Fruit fly (Drosophila melanogaster) whole organism, embryonic: ENCODE results near the gene SK.

Source experiments
- Atf-2 ChIP-seq: fragments of 200-800 bp; sonication (Bioruptor generic); optimal IDR thresholded peaks from 2 replicates; lab custom pipeline; 2016; ENCODE audit warnings: missing biosample characterization, missing genetic modification characterization
- CG10274 ChIP-seq: fragments of 200-800 bp; sonication (Bioruptor generic); optimal IDR thresholded peaks from 3 replicates; lab custom pipeline; 2017; ENCODE audit warnings: missing biosample characterization, mild to moderate bottlenecking, missing genetic modification characterization
- CG10462 ChIP-seq: fragments of 200-800 bp; sonication (Bioruptor generic); optimal IDR thresholded peaks from 2 replicates; lab custom pipeline; 2016; ENCODE audit warnings: missing biosample characterization, missing genetic modification characterization
- CG10543 ChIP-seq: fragments of 200-800 bp; sonication (Bioruptor generic); optimal IDR thresholded peaks from 3 replicates; lab custom pipeline; 2017; ENCODE audit warnings: missing biosample characterization, mild to moderate bottlenecking, missing genetic modification characterization, moderate library complexity
- CG10654 ChIP-seq: fragments of 200-800 bp; sonication (Bioruptor generic); optimal IDR thresholded peaks from 2 replicates; lab custom pipeline; 2016; ENCODE audit warnings: missing biosample characterization, missing genetic modification characterization
- CG11695 ChIP-seq: fragments of 200-800 bp; sonication (Bioruptor generic); IDR thresholded peaks from 3 replicates; pipeline ENCODE4 v1.3.6; 2022; ENCODE audit warnings: missing biosample characterization, missing genetic modification characterization
- CG12219 ChIP-seq: fragments of 200-800 bp; sonication (Bioruptor generic); optimal IDR thresholded peaks from 3 replicates; lab custom pipeline; 2018; ENCODE audit warnings: missing biosample characterization, mild to moderate bottlenecking, missing genetic modification characterization
- CG12299 ChIP-seq: fragments of 200-800 bp; sonication (Bioruptor generic); optimal IDR thresholded peaks from 2 replicates; lab custom pipeline; 2018; ENCODE audit warnings: missing biosample characterization, mild to moderate bottlenecking, missing genetic modification characterization
- CG1233 ChIP-seq: fragments of 200-800 bp; sonication (Bioruptor generic); optimal IDR thresholded peaks from 4 replicates; lab custom pipeline; 2018; ENCODE audit warnings: missing biosample characterization, mild to moderate bottlenecking, missing genetic modification characterization
- CG12391 ChIP-seq: fragments of 200-800 bp; sonication (Bioruptor generic); optimal IDR thresholded peaks from 3 replicates; lab custom pipeline; 2018; ENCODE audit warnings: missing biosample characterization, mild to moderate bottlenecking, missing genetic modification characterization, moderate library complexity
- CG15479 ChIP-seq: fragments of 200-800 bp; sonication (Bioruptor generic); optimal IDR thresholded peaks from 3 replicates; lab custom pipeline; 2019; ENCODE audit warnings: missing biosample characterization, mild to moderate bottlenecking, missing genetic modification characterization, moderate library complexity
- CG17829 ChIP-seq: fragments of 200-800 bp; optimal IDR thresholded peaks from 2 replicates; lab custom pipeline; 2019; ENCODE audit warnings: missing biosample characterization, mild to moderate bottlenecking, missing genetic modification characterization, moderate library complexity
- CG18011 ChIP-seq: fragments of 200-800 bp; sonication (Bioruptor generic); optimal IDR thresholded peaks from 2 replicates; lab custom pipeline; 2017; ENCODE audit warnings: missing biosample characterization, missing genetic modification characterization, mild to moderate bottlenecking, moderate library complexity, missing genotype
- CG18599 ChIP-seq: fragments of 200-800 bp; sonication (Bioruptor generic); optimal IDR thresholded peaks from 3 replicates; lab custom pipeline; 2017; ENCODE audit warnings: missing biosample characterization, missing genetic modification characterization, mild to moderate bottlenecking, moderate library complexity, missing genetic modification reagents
- CG31441 ChIP-seq: fragments of 200-800 bp; sonication (Bioruptor generic); IDR thresholded peaks from 2 replicates; pipeline ENCODE4 v1.3.6; 2022; ENCODE audit warnings: missing biosample characterization, missing genetic modification characterization
- CG32772 ChIP-seq: fragments of 200-800 bp; sonication (Bioruptor generic); IDR thresholded peaks from 2 replicates; pipeline ENCODE4 v1.3.6; 2022; ENCODE audit warnings: missing biosample characterization, missing genetic modification characterization
- CG33213 ChIP-seq: fragments of 200-800 bp; sonication (Bioruptor generic); optimal IDR thresholded peaks from 3 replicates; lab custom pipeline; 2016; ENCODE audit warnings: missing biosample characterization, missing genetic modification characterization
- CG33557 ChIP-seq: fragments of 200-800 bp; sonication (Bioruptor generic); optimal IDR thresholded peaks from 2 replicates; lab custom pipeline; 2019; ENCODE audit warnings: missing biosample characterization, mild to moderate bottlenecking, missing genetic modification characterization, moderate library complexity
- CG4328 ChIP-seq: fragments of 200-800 bp; sonication (Bioruptor generic); optimal IDR thresholded peaks from 3 replicates; lab custom pipeline; 2017; ENCODE audit warnings: missing biosample characterization, missing genetic modification reagents, missing genetic modification characterization
- CG4707 ChIP-seq: fragments of 200-800 bp; sonication (Bioruptor generic); optimal IDR thresholded peaks from 2 replicates; lab custom pipeline; 2018; ENCODE audit warnings: missing biosample characterization, mild to moderate bottlenecking, missing genetic modification characterization, moderate library complexity
- CG6791 ChIP-seq: fragments of 200-800 bp; sonication (Bioruptor generic); IDR thresholded peaks from 3 replicates; pipeline ENCODE4 v1.3.6; 2022; ENCODE audit warnings: missing biosample characterization, missing genetic modification characterization; ENCODE audit not compliant: partially characterized antibody
- CG8478 ChIP-seq: fragments of >200 bp; optimal IDR thresholded peaks from 2 replicates; lab custom pipeline; 2018
- CHES-1-like ChIP-seq: fragments of 200-800 bp; sonication (Bioruptor generic); optimal IDR thresholded peaks from 2 replicates; lab custom pipeline; 2016; ENCODE audit warnings: missing biosample characterization, missing genetic modification characterization
- CoRest ChIP-seq: fragments of 200-800 bp; sonication (Bioruptor generic); optimal IDR thresholded peaks from 3 replicates; lab custom pipeline; 2018; ENCODE audit warnings: missing biosample characterization, mild to moderate bottlenecking, missing genetic modification characterization, moderate library complexity
- D ChIP-seq, 2 experiments: fragments of 200-800 bp in 1 of 2; fragments of >200 bp in 1 of 2; sonication (Bioruptor generic) in 1 of 2; optimal IDR thresholded peaks; 2 replicates in 1 of 2; 3 replicates in 1 of 2; lab custom pipeline; 2017; ENCODE audit warnings: mild to moderate bottlenecking in 1 of 2, missing biosample characterization in 1 of 2, missing genetic modification characterization in 1 of 2, missing genetic modification reagents in 1 of 2
- D19A ChIP-seq: fragments of 200-800 bp; optimal IDR thresholded peaks from 3 replicates; lab custom pipeline; 2019; ENCODE audit warnings: missing biosample characterization, mild to moderate bottlenecking, missing genetic modification characterization, moderate library complexity
- Dbx ChIP-seq: fragments of 200-800 bp; sonication (Bioruptor generic); IDR thresholded peaks from 3 replicates; pipeline ENCODE4 v1.3.6; 2022; ENCODE audit warnings: missing biosample characterization, missing genetic modification characterization
- Elba2 ChIP-seq: fragments of 200-800 bp; sonication (Bioruptor generic); optimal IDR thresholded peaks from 3 replicates; lab custom pipeline; 2016; ENCODE audit warnings: missing biosample characterization, missing genetic modification characterization
- Gsc ChIP-seq: fragments of 200-800 bp; sonication (Bioruptor generic); IDR thresholded peaks from 2 replicates; pipeline ENCODE4 v1.3.6; 2022; ENCODE audit warnings: missing biosample characterization, missing genetic modification characterization
- HLH4C ChIP-seq: fragments of 200-800 bp; sonication (Bioruptor generic); IDR thresholded peaks from 3 replicates; pipeline ENCODE4 v1.3.6; 2022; ENCODE audit warnings: missing biosample characterization, missing genetic modification characterization; ENCODE audit not compliant: partially characterized antibody
- Lhr ChIP-seq: fragments of 200-800 bp; sonication (Bioruptor generic); optimal IDR thresholded peaks from 3 replicates; lab custom pipeline; 2017; ENCODE audit warnings: mild to moderate bottlenecking, missing biosample characterization, missing genetic modification reagents, missing genetic modification characterization
- Lim3 ChIP-seq: fragments of 200-800 bp; sonication (Bioruptor generic); IDR thresholded peaks from 2 replicates; pipeline ENCODE4 v1.3.6; 2022; ENCODE audit warnings: missing biosample characterization, missing genetic modification characterization
- MTF-1 ChIP-seq: fragments of 200-800 bp; sonication (Bioruptor generic); optimal IDR thresholded peaks from 2 replicates; lab custom pipeline; 2018; ENCODE audit warnings: missing biosample characterization, mild to moderate bottlenecking, missing genetic modification characterization, borderline replicate concordance
- NK7.1 ChIP-seq: fragments of 200-800 bp; sonication (Bioruptor generic); optimal IDR thresholded peaks from 3 replicates; lab custom pipeline; 2016; ENCODE audit warnings: missing biosample characterization, missing genetic modification characterization
- Six4 ChIP-seq: fragments of 200-800 bp; sonication (Bioruptor generic); optimal IDR thresholded peaks from 2 replicates; lab custom pipeline; 2016; ENCODE audit warnings: missing biosample characterization, missing genetic modification characterization
- Sry-β ChIP-seq: fragments of 200-800 bp; sonication (Bioruptor generic); optimal IDR thresholded peaks from 2 replicates; lab custom pipeline; 2018; ENCODE audit warnings: missing biosample characterization, mild to moderate bottlenecking, missing genetic modification characterization, moderate library complexity
- Tbp ChIP-seq: fragments of >200 bp; optimal IDR thresholded peaks from 2 replicates; lab custom pipeline; 2018; ENCODE audit warnings: missing biosample characterization, missing genetic modification characterization
- cas ChIP-seq: fragments of 200-800 bp; sonication (Bioruptor generic); IDR thresholded peaks from 2 replicates; pipeline ENCODE4 v1.3.6; 2022; ENCODE audit warnings: missing biosample characterization, missing genetic modification characterization
- chif ChIP-seq, 2 experiments: fragments of 200-800 bp; sonication (Bioruptor generic); optimal IDR thresholded peaks; 3 replicates each; lab custom pipeline; 2016; ENCODE audit warnings: missing biosample characterization in 2 of 2, missing genetic modification characterization in 2 of 2
- chn ChIP-seq: fragments of 200-800 bp; sonication (Bioruptor generic); optimal IDR thresholded peaks from 2 replicates; lab custom pipeline; 2016; ENCODE audit warnings: missing biosample characterization, missing genetic modification characterization
- dpn ChIP-seq, 2 experiments: fragments of 200-800 bp; sonication (Bioruptor generic); optimal IDR thresholded peaks; 3 replicates each; lab custom pipeline; 2016; ENCODE audit warnings: missing biosample characterization in 2 of 2, missing genetic modification characterization in 2 of 2
- emc ChIP-seq: fragments of 200-800 bp; sonication (Bioruptor generic); optimal IDR thresholded peaks from 2 replicates; lab custom pipeline; 2016; ENCODE audit warnings: missing biosample characterization, missing genetic modification characterization
- exex ChIP-seq: fragments of 200-800 bp; sonication (Bioruptor generic); optimal IDR thresholded peaks from 4 replicates; lab custom pipeline; 2018; ENCODE audit warnings: missing biosample characterization, mild to moderate bottlenecking, missing genetic modification characterization, moderate library complexity
- gfzf ChIP-seq: fragments of 200-800 bp; sonication (Bioruptor generic); optimal IDR thresholded peaks from 2 replicates; lab custom pipeline; 2016; ENCODE audit warnings: missing biosample characterization, mild to moderate bottlenecking, missing genetic modification characterization, moderate library complexity
- ind ChIP-seq: fragments of 200-800 bp; sonication (Bioruptor generic); optimal IDR thresholded peaks from 3 replicates; lab custom pipeline; 2016; ENCODE audit warnings: missing biosample characterization, missing genetic modification characterization
- pan ChIP-seq, 4 experiments: fragments of >200 bp in 3 of 4; fragments of 200-800 bp in 1 of 4; sonication (Bioruptor generic) in 1 of 4; optimal IDR thresholded peaks in 3 of 4; IDR thresholded peaks in 1 of 4; 2 replicates each; pipeline versions ENCODE4 v1.3.6 to Lab custom; 2017 to 2022; ENCODE audit warnings: missing biosample characterization in 2 of 4, missing genetic modification characterization in 2 of 4, mixed read lengths in 1 of 4
- sc ChIP-seq, 3 experiments: fragments of >200 bp in 2 of 3; fragments of 200-800 bp in 1 of 3; sonication (Bioruptor generic) in 1 of 3; optimal IDR thresholded peaks; 2 replicates in 2 of 3; 3 replicates in 1 of 3; lab custom pipeline; 2017; ENCODE audit warnings: mild to moderate bottlenecking in 1 of 3, missing biosample characterization in 1 of 3, missing genetic modification characterization in 1 of 3, missing genetic modification reagents in 1 of 3
- sisA ChIP-seq: fragments of 200-800 bp; sonication (Bioruptor generic); IDR thresholded peaks from 2 replicates; pipeline ENCODE4 v1.3.6; 2022; ENCODE audit warnings: missing biosample characterization, missing genetic modification characterization
- ttk ChIP-seq: fragments of 200-800 bp; sonication (Bioruptor generic); IDR thresholded peaks from 2 replicates; pipeline ENCODE4 v2.1.2; 2022; ENCODE audit warnings: missing biosample characterization, missing genetic modification characterization

SK gene

dm6 chrX:5311838-5312339 is 28.1 kb upstream of the SK start, which contains the start of the genes TrxT and dhd (continued):
- TF ChIP-seq Atf-2 (GFP tag; lab: Kevin White, UChicago) = no peak
- TF ChIP-seq CG12299 (tag; lab: Kevin White, UChicago) = no peak
- peak; percentile 38 for TF ChIP-seq CHES-1-like
- TF ChIP-seq cas (GFP tag; lab: Robert Waterston, UW) = 0 out of 2 replicates have a peak, but pooled peaks have one; percentile 9
- TF ChIP-seq Dbx = 0 out of 3 replicates have a peak, but pooled peaks have one; percentile 51
- TF ChIP-seq CG4707 = peak; percentile 6
- no peak for TF ChIP-seq NK7.1
- TF ChIP-seq CG18011 (GFP tag; lab: Kevin White, UChicago) = no peak
- TF ChIP-seq Lim3 (GFP tag; lab: Robert Waterston, UW) = no peak
- peak; percentile 9 for TF ChIP-seq ind (GFP tag; lab: Kevin White, UChicago)
- TF ChIP-seq CG10274 (GFP tag; lab: Kevin White, UChicago) = no peak
- TF ChIP-seq CG18599 = no peak
- no peak for TF ChIP-seq Tbp (GFP tag; lab: Kevin White, UChicago)
- TF ChIP-seq CG1233 (GFP tag; lab: Kevin White, UChicago) = peak; percentile 31
- TF ChIP-seq CG10654 (GFP tag; lab: Kevin White, UChicago) = no peak
- no peak for TF ChIP-seq dpn (GFP tag; optimal IDR thresholded peaks at IDR 0.05; lab: Kevin White, UChicago)
- no peak for TF ChIP-seq CG12391 (tag; lab: Kevin White, UChicago)
- peak; percentile 50 for TF ChIP-seq Lhr (GFP tag; lab: Kevin White, UChicago)
- TF ChIP-seq CG15479 (GFP tag; lab: Kevin White, UChicago) = no peak
- no peak for TF ChIP-seq sc (optimal IDR thresholded peaks at IDR 0.05; lab: Kevin White, UChicago)
- no peak for TF ChIP-seq sc (GFP tag; optimal IDR thresholded peaks at IDR 0.05; lab: Kevin White, UChicago)
- no peak for TF ChIP-seq CG31441
- TF ChIP-seq D19A (tag; lab: Kevin White, UChicago) = no peak
- TF ChIP-seq CG33557 (GFP tag; lab: Kevin White, UChicago) = no peak
- TF ChIP-seq CG12219 (GFP tag; lab: Kevin White, UChicago) = no peak
- no peak for TF ChIP-seq Sry-β (GFP tag; lab: Kevin White, UChicago)
- TF ChIP-seq Six4 = no peak
- no peak for TF ChIP-seq Gsc (GFP tag; lab: Robert Waterston, UW)
- TF ChIP-seq HLH4C (GFP tag; lab: Robert Waterston, UW) = peak; percentile 63; the same call in 2 of the 3 replicates
- TF ChIP-seq CG4328 (GFP tag; lab: Kevin White, UChicago) = no peak
- TF ChIP-seq D (optimal IDR thresholded peaks at IDR 0.05; lab: Kevin White, UChicago) = no peak
- no peak for TF ChIP-seq D (GFP tag; optimal IDR thresholded peaks at IDR 0.05; lab: Kevin White, UChicago)
- TF ChIP-seq CG33213 = peak; percentile 74
- TF ChIP-seq CG10543 (GFP tag; lab: Kevin White, UChicago) = no peak
- no peak for TF ChIP-seq chif (GFP tag; optimal IDR thresholded peaks at IDR 0.05; lab: Kevin White, UChicago)
- no peak for TF ChIP-seq exex
- TF ChIP-seq CoRest (tag; lab: Kevin White, UChicago) = peak; percentile 77
- peak; percentile 3 for TF ChIP-seq gfzf
- TF ChIP-seq CG32772 = no peak
- no peak for TF ChIP-seq Elba2
- TF ChIP-seq emc (GFP tag; lab: Kevin White, UChicago) = no peak
- TF ChIP-seq CG11695 (GFP tag; lab: Robert Waterston, UW) = no peak
- no peak for TF ChIP-seq CG17829 (tag; lab: Kevin White, UChicago)
- TF ChIP-seq CG6791 (GFP tag; lab: Robert Waterston, UW) = peak; percentile 70
- TF ChIP-seq CG8478 = no peak
- TF ChIP-seq pan (optimal IDR thresholded peaks at IDR 0.05; lab: Kevin White, UChicago) = no peak
- peak in 1 of 2 experiments; percentile 58 for TF ChIP-seq pan (GFP tag; optimal IDR thresholded peaks at IDR 0.05 in 1 of 2, IDR thresholded peaks at IDR 0.05 in 1 of 2)
- TF ChIP-seq ttk = no peak
- no peak for TF ChIP-seq CG10462 (GFP tag; lab: Kevin White, UChicago)
- TF ChIP-seq MTF-1 = peak; percentile 33
- no peak for TF ChIP-seq sisA (GFP tag; lab: Robert Waterston, UW)
- no peak for TF ChIP-seq chn (GFP tag; lab: Kevin White, UChicago)
